Worm (Caenorhabditis elegans) whole organism, young adult: ENCODE results near the gene srg-10.

ENCODE experiments used
- F22D6.2 ChIP-seq: sonication (generic microtip); optimal IDR thresholded peaks from 2 replicates; lab custom pipeline; 2016; ENCODE audit warnings: mild to moderate bottlenecking, missing genetic modification characterization, missing compliant biosample characterization
- F57A8.1 ChIP-seq: fragments of 200-800 bp; sonication (Bioruptor generic); optimal IDR thresholded peaks from 2 replicates; lab custom pipeline; 2018; ENCODE audit warnings: mild to moderate bottlenecking, missing genetic modification characterization, moderate library complexity, missing compliant biosample characterization
- bed-1 ChIP-seq: fragments of 200-800 bp; sonication (Bioruptor generic); IDR thresholded peaks from 2 replicates; pipeline ENCODE4 v1.3.6; 2022; ENCODE audit warnings: missing genetic modification reagents, missing genetic modification characterization, missing compliant biosample characterization
- cebp-1 ChIP-seq, 2 experiments: fragments of 200-800 bp in 1 of 2; sonication (Bioruptor generic) in 1 of 2; sonication (generic microtip) in 1 of 2; IDR thresholded peaks in 1 of 2; optimal IDR thresholded peaks in 1 of 2; 2 replicates each; pipeline versions ENCODE4 v1.3.6 to Lab custom; 2017 to 2022; ENCODE audit warnings: missing compliant biosample characterization in 2 of 2, missing genetic modification characterization in 2 of 2, mild to moderate bottlenecking in 1 of 2, missing genetic modification reagents in 1 of 2, moderate library complexity in 1 of 2
- efl-1 ChIP-seq: fragments of 150-350 bp; optimal IDR thresholded peaks from 2 replicates; lab custom pipeline; 2014; ENCODE audit warnings: missing biosample characterization, missing genetic modification reagents, missing genetic modification characterization
- ets-4 ChIP-seq: fragments of 200-800 bp; sonication (Bioruptor generic); optimal IDR thresholded peaks from 2 replicates; lab custom pipeline; 2018; ENCODE audit warnings: mild to moderate bottlenecking, missing genetic modification characterization, missing compliant biosample characterization
- hlh-12 ChIP-seq: sonication (generic microtip); optimal IDR thresholded peaks from 2 replicates; lab custom pipeline; 2016; ENCODE audit warnings: missing genetic modification characterization, missing compliant biosample characterization
- let-526 ChIP-seq: fragments of 200-800 bp; sonication (Bioruptor generic); IDR thresholded peaks from 2 replicates; pipeline ENCODE4 v1.3.6; 2022; ENCODE audit warnings: missing genetic modification reagents, missing genetic modification characterization, missing compliant biosample characterization
- nhr-27 ChIP-seq: fragments of 200-800 bp; sonication (Bioruptor generic); optimal IDR thresholded peaks from 2 replicates; lab custom pipeline; 2018; ENCODE audit warnings: mild to moderate bottlenecking, missing genetic modification characterization, moderate library complexity, missing compliant biosample characterization
- rcor-1 ChIP-seq: fragments of 200-800 bp; sonication (Bioruptor generic); IDR thresholded peaks from 2 replicates; pipeline ENCODE4 v1.3.6; 2022; ENCODE audit warnings: missing genetic modification reagents, missing genetic modification characterization, missing compliant biosample characterization
- sdz-38 ChIP-seq: sonication (generic microtip); optimal IDR thresholded peaks from 2 replicates; lab custom pipeline; 2016; ENCODE audit warnings: missing genotype, missing genetic modification characterization, missing compliant biosample characterization
- unc-130 ChIP-seq: sonication (generic microtip); optimal IDR thresholded peaks from 2 replicates; lab custom pipeline; 2016; ENCODE audit warnings: missing genetic modification reagents, missing genetic modification characterization, missing compliant biosample characterization

DNA sequence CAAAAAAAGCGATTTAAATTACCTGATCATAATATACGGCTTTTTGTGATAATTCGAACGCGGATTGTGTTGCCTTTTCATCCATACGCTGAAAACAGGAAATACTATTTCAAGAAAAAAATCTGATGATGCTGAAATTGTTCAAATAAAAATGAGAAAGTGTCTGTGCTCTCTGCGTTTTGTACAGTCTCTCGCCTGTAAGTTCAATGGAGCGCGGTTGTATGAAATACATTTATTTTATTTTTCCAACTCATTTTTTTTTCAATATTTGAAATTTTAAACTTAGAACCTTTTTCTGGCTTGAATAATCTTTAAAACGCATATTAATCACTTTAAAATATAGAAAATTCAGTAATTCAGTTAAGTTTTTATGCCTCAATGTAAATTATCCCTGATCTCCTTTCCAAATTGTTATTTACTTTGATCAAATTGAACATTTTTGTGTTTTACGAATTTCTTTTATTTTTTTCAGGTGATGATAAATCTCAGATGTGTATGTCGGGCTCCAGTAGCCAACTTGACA, 26.4 kb downstream of the srg-10 start, which contains the start of the genes clp-2 and mrpl-16:
- TF ChIP-seq nhr-27 (tag; lab: Kevin White, UChicago) (no peak), efl-1 (GFP tag; lab: Kevin White, UChicago) (no peak), rcor-1 (GFP tag; lab: Robert Waterston, UW) (no peak), cebp-1 (GFP tag; IDR thresholded peaks at IDR 0.05; lab: Robert Waterston, UW) (no peak), cebp-1 (tag; optimal IDR thresholded peaks at IDR 0.05; lab: Kevin White, UChicago) (no peak), hlh-12 (tag; lab: Kevin White, UChicago) (no peak), sdz-38 (tag; lab: Kevin White, UChicago) (no peak), F57A8.1 (no peak), let-526 (GFP tag; lab: Robert Waterston, UW) (no peak), F22D6.2 (tag; lab: Kevin White, UChicago) (no peak), unc-130 (GFP tag; lab: Kevin White, UChicago) (no peak), bed-1 (GFP tag; lab: Robert Waterston, UW) (no peak), ets-4 (GFP tag; lab: Kevin White, UChicago) (no peak)
